Worm (Caenorhabditis elegans) whole organism, L4/young adult: ENCODE data around the gene Y110A2AR.1.

Experiments
- W03F9.2 ChIP-seq: fragments of 150-350 bp; optimal IDR thresholded peaks from 2 replicates; lab custom pipeline; 2014; ENCODE audit warnings: missing biosample characterization, missing genetic modification characterization
- dao-5 ChIP-seq: sonication (generic microtip); optimal IDR thresholded peaks from 2 replicates; lab custom pipeline; 2016; ENCODE audit warnings: missing genotype, missing genetic modification characterization, moderate library complexity, missing compliant biosample characterization
- him-1 ChIP-seq: sonication (generic microtip); optimal IDR thresholded peaks from 2 replicates; lab custom pipeline; 2016; ENCODE audit warnings: missing genotype, missing genetic modification reagents, missing genetic modification characterization, missing compliant biosample characterization

The Y110A2AR.1 gene

ce11 chrII:2939681-2940080, 20.2 kb downstream of the Y110A2AR.1 start:
- TF ChIP-seq dao-5 (tag; lab: Kevin White, UChicago) (no peak), him-1 (tag; lab: Kevin White, UChicago) (no peak), W03F9.2 (tag; lab: Kevin White, UChicago) (no peak)

DNA sequence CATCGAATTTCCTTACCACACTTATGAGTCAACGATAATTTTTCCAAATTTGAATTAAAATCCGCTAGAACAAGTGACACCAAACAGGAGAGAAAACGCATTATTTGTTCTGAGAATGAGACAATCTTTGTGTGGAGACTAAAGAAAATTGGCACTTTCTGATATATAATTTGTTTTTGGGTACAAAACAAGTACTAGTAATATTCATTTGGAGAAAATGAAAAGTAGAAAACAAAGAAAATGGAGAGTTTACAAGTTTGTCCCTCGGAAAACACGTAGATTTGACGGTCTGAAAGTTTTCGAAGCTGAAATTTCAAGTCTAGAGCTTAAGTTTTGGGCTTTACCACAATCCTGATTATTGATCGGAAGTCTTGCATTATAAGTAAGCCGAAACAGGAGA, 21.2 kb downstream of the Y110A2AR.1 start, which contains the start of gene irld-66:
TSS of gene irld-66 (minus strand) at position 101 of the 400 bp plus-strand sequence.
- TF ChIP-seq W03F9.2 (tag; lab: Kevin White, UChicago) (no peak), dao-5 (tag; lab: Kevin White, UChicago) (no peak), him-1 (tag; lab: Kevin White, UChicago) (no peak)

DNA sequence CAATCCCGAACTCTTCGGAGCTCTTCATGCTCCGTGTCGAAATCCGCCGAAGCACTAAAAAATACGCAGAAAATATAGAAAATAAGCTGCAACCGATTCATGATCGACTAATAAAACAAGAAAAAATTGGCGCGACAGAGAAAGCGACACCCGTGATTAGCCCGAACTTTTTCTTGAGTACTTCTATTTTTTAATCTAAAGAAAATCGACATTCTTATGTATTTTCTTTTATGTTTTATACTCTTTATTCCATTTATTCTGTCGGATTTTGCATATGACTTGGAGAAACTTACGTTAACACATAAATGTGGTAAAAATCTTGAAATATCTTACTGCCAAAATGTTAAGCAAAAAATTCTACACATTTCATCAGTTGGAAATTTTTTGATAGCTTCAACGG, 24.5 kb downstream of the Y110A2AR.1 start, which contains the start of the genes irld-50 and irld-49:
TSS of gene irld-50 (minus strand) at position 101 of the 400 bp plus-strand sequence.
TSS of gene irld-49 (plus strand) at position 211 of the 400 bp plus-strand sequence.
- no peak for TF ChIP-seq W03F9.2 (tag; lab: Kevin White, UChicago)
- no peak for TF ChIP-seq him-1 (tag; lab: Kevin White, UChicago)
- no peak for TF ChIP-seq dao-5 (tag; lab: Kevin White, UChicago)

- TF ChIP-seq him-1 (tag; lab: Kevin White, UChicago), result no peak
- no peak for TF ChIP-seq dao-5 (tag; lab: Kevin White, UChicago)
- no peak for TF ChIP-seq W03F9.2 (tag; lab: Kevin White, UChicago)
These were observed 26.9 kb downstream of the Y110A2AR.1 start, which contains the start of gene srw-79 for ce11 chrII:2946438-2946837. srw-79 (plus strand) TSS chrII:2946738.

DNA sequence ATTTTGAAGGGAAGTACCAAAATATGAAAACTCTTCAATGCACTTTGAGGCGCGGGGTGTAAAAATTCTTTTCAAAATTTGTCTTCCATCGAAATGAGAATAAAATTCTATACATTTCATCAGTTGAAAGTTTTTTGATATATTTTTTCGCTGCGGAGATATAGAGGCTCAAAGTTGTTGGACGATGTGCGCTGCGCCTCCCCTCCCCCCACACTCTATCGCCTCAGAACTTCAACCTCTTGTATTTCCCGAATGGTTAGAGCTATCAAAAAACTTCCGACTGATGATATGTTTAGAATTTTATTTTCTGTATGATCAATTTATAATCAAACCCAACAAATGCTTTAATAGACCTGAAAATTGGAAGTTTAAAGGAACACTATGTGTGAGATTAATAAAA, 29.1 kb downstream of the Y110A2AR.1 start:
- TF ChIP-seq him-1 (tag; lab: Kevin White, UChicago) (no peak), dao-5 (tag; lab: Kevin White, UChicago) (no peak), W03F9.2 (tag; lab: Kevin White, UChicago) (no peak)

- TF ChIP-seq dao-5 (tag; lab: Kevin White, UChicago) (no peak), W03F9.2 (tag; lab: Kevin White, UChicago) (no peak), him-1 (tag; lab: Kevin White, UChicago) (no peak)
These were observed 33.1 kb downstream of the Y110A2AR.1 start, which contains the start of gene irld-51 for ce11 chrII:2952629-2953028. irld-51 (minus strand) TSS chrII:2952729.

ce11 chrII:2955656-2956115, 36.2 kb downstream of the Y110A2AR.1 start, which contains the start of gene irld-48:
irld-48 (plus strand) TSS chrII:2956065.
- TF ChIP-seq dao-5 (tag; lab: Kevin White, UChicago) (no peak), him-1 (tag; lab: Kevin White, UChicago) (no peak), W03F9.2 (tag; lab: Kevin White, UChicago) (no peak)

ce11 chrII:2958308-2958707, 38.8 kb downstream of the Y110A2AR.1 start, which contains the start of gene srw-60:
srw-60 (plus strand) TSS chrII:2958608.
- TF ChIP-seq dao-5 (tag; lab: Kevin White, UChicago) (no peak), him-1 (tag; lab: Kevin White, UChicago) (no peak), W03F9.2 (tag; lab: Kevin White, UChicago) (no peak)

- TF ChIP-seq him-1 (tag; lab: Kevin White, UChicago) (peak; percentile 67), W03F9.2 (tag; lab: Kevin White, UChicago) (no peak)
These were observed 43.1 kb downstream of the Y110A2AR.1 start for ce11 chrII:2962531-2963164.

ce11 chrII:2963619-2964018, 44.1 kb downstream of the Y110A2AR.1 start:
- no peak for TF ChIP-seq him-1 (tag; lab: Kevin White, UChicago)
- no peak for TF ChIP-seq dao-5 (tag; lab: Kevin White, UChicago)
- TF ChIP-seq W03F9.2 (tag; lab: Kevin White, UChicago), result no peak

DNA sequence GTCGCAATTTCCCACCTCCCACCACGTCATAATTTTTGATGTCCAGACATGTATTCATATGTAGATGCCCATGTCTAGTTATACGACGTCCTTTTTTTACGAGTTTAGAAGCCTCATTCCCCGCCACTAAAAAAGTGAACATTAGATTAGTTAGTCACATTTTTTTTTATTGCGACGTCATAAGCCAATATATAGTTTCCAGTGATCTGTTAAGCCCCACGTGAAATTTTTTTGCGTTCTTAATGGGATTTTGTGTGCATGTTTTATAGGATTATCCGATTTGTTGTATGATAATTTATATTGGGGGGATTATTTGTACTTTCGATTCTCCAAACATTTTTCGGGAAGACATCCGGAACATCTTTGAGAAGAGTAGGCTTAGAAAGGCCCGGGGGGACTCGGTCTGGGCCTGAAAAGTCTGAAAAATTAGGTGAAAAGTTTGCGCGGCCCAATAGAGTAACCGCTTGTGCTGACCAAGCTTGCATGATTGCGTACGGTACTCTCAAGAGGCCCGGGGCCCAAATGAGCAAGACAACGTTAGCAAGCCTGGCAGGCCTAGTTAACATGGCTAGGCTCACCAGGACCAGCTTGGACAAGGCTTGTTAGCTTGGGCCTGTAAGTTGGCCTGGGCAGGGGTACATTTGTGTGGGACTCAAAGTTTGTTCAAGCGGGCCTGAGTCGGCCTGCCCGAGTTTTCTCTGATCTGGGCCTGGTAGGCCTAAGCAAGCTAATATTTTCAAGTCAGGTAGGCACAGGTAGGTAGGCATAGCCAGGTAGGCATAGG, 45.9 kb downstream of the Y110A2AR.1 start:
- TF ChIP-seq W03F9.2 (tag; lab: Kevin White, UChicago) (no peak), dao-5 (tag; lab: Kevin White, UChicago) (no peak), him-1 (tag; lab: Kevin White, UChicago) (no peak)

ce11 chrII:2966350-2966749, 46.8 kb downstream of the Y110A2AR.1 start:
- TF ChIP-seq dao-5 (tag; lab: Kevin White, UChicago) (no peak), him-1 (tag; lab: Kevin White, UChicago) (no peak), W03F9.2 (tag; lab: Kevin White, UChicago) (no peak)

DNA sequence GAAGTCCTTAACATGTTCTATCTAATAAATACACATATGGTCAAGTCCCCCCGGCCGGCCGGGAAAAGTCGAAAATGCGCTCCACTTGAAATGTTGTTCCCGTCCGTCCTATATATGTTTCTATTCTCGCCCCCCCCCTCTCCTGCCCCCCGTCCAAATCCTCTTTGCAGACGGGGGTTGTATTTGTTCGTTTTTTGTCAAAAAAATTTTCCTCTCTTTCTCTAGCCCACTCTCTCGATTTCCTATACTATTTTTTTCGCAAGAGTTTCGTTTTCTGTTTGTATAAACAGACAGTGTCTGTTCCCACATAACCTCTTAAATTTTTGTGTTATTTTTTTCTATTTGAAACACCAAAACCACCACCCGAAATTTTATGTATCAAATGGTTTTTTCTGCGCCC, 47.6 kb downstream of the Y110A2AR.1 start:
- TF ChIP-seq him-1 (tag; lab: Kevin White, UChicago) (no peak), dao-5 (tag; lab: Kevin White, UChicago) (no peak), W03F9.2 (tag; lab: Kevin White, UChicago) (no peak)
